Fruit fly (Drosophila melanogaster) whole organism, adult: ENCODE measurements around the gene tmod.

ENCODE experiments used
- CG12768 ChIP-seq: fragments of 200-800 bp; sonication (Bioruptor generic); optimal IDR thresholded peaks from 2 replicates; lab custom pipeline; 2017; ENCODE audit warnings: missing biosample characterization, missing genetic modification characterization, mild to moderate bottlenecking, moderate library complexity, missing genetic modification reagents
- CG33017 ChIP-seq: fragments of 200-800 bp; sonication (Bioruptor generic); optimal IDR thresholded peaks from 2 replicates; lab custom pipeline; 2018; ENCODE audit warnings: missing biosample characterization, mild to moderate bottlenecking, missing genetic modification characterization, moderate library complexity
- CG5204 ChIP-seq: fragments of 200-800 bp; sonication (Bioruptor generic); optimal IDR thresholded peaks from 2 replicates; lab custom pipeline; 2016; ENCODE audit warnings: missing biosample characterization, missing genetic modification characterization
- Clk ChIP-seq: fragments of 200-800 bp; sonication (Bioruptor generic); optimal IDR thresholded peaks from 2 replicates; lab custom pipeline; 2017; ENCODE audit warnings: missing biosample characterization, missing genetic modification characterization
- Crg-1 ChIP-seq: fragments of 200-800 bp; sonication (Bioruptor generic); optimal IDR thresholded peaks from 2 replicates; lab custom pipeline; 2016; ENCODE audit warnings: missing biosample characterization, missing genetic modification characterization
- kay ChIP-seq: fragments of 200-800 bp; sonication (Bioruptor generic); peaks from one replicate; lab custom pipeline; 2016; ENCODE audit warnings: missing biosample characterization, missing genetic modification characterization, borderline replicate concordance
- ovo ChIP-seq: fragments of 200-800 bp; sonication (Bioruptor generic); optimal IDR thresholded peaks from 2 replicates; lab custom pipeline; 2016; ENCODE audit warnings: missing biosample characterization, missing genetic modification characterization
- toe ChIP-seq: fragments of 200-800 bp; sonication (Bioruptor generic); optimal IDR thresholded peaks from 2 replicates; lab custom pipeline; 2016; ENCODE audit warnings: missing biosample characterization, missing genetic modification characterization

DNA sequence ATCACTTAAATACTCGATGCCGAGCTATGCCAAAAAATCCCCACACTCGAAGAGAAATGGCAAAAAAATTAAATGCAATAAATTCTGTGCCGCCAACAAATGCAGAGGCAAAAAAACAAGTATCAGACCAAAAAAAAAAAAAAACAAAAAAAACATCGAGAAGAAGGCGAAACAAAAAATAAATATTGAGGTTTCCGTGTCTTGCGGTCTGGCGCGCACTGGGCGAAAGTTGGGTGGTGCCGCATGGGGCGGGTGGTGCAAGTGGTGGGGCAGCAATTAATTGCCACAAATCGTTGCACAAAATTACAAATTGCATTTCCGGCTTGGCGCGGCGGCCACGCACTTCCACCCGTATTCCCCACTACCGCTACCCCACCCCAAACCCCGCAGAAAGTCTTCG lies 2.0 kb downstream of the tmod start:
- TF ChIP-seq Clk (GFP tag; lab: Kevin White, UChicago) = no peak
- no peak for TF ChIP-seq ovo
- TF ChIP-seq toe (GFP tag; lab: Kevin White, UChicago) = no peak
- no peak for TF ChIP-seq CG12768 (GFP tag; lab: Kevin White, UChicago)
- no peak for TF ChIP-seq CG33017 (tag; lab: Kevin White, UChicago)
- no peak for TF ChIP-seq kay (GFP tag; lab: Kevin White, UChicago)
- no peak for TF ChIP-seq CG5204 (GFP tag; lab: Kevin White, UChicago)
- TF ChIP-seq Crg-1 = no peak
